Worm (Caenorhabditis elegans) whole organism, L2 larva: ENCODE data around the gene dpy-17.
"Not testable (repeated sequence)": the region's sequence is repeated elsewhere in the genome, so short reads cannot be mapped to it uniquely, and the experiment has no call there.

Experiments used
- C34F6.9 ChIP-seq: fragments of 150-350 bp; optimal IDR thresholded peaks from 2 replicates; lab custom pipeline; 2014; ENCODE audit warnings: missing biosample characterization, missing genetic modification characterization
- F13H6.1 ChIP-seq: sonication (generic microtip); optimal IDR thresholded peaks from 2 replicates; lab custom pipeline; 2016; ENCODE audit warnings: missing genetic modification characterization, missing compliant biosample characterization
- R02D3.7 ChIP-seq: fragments of 150-350 bp; optimal IDR thresholded peaks from 2 replicates; lab custom pipeline; 2014; ENCODE audit warnings: missing biosample characterization, missing genetic modification characterization
- Y55F3AM.14 ChIP-seq: fragments of 200-800 bp; sonication (Bioruptor generic); optimal IDR thresholded peaks from 2 replicates; lab custom pipeline; 2018; ENCODE audit warnings: mild to moderate bottlenecking, missing genetic modification characterization, missing compliant biosample characterization
- ZK546.5 ChIP-seq: sonication (generic microtip); optimal IDR thresholded peaks from 2 replicates; lab custom pipeline; 2017; ENCODE audit warnings: missing biosample characterization, missing genetic modification characterization
- alr-1 ChIP-seq: fragments of 150-350 bp; optimal IDR thresholded peaks from 2 replicates; lab custom pipeline; 2014; ENCODE audit warnings: missing biosample characterization, missing genetic modification characterization
- aly-2 ChIP-seq: fragments of 150-350 bp; optimal IDR thresholded peaks from 2 replicates; lab custom pipeline; 2014; ENCODE audit warnings: missing biosample characterization, missing genetic modification characterization
- ama-1 ChIP-seq: fragments of 150-350 bp; optimal IDR thresholded peaks from 2 replicates; lab custom pipeline; 2018; ENCODE audit warnings: inconsistent platforms
- blmp-1 ChIP-seq: sonication (generic microtip); optimal IDR thresholded peaks from 2 replicates; lab custom pipeline; 2017; ENCODE audit warnings: missing genetic modification characterization, mild to moderate bottlenecking, missing compliant biosample characterization, antibody characterized with exemption, moderate library complexity; ENCODE audit not compliant: insufficient read depth
- crh-2 ChIP-seq: sonication (generic microtip); optimal IDR thresholded peaks from 2 replicates; lab custom pipeline; 2017; ENCODE audit warnings: missing biosample characterization, missing genetic modification characterization
- egl-27 ChIP-seq: sonication (generic microtip); optimal IDR thresholded peaks from 3 replicates; lab custom pipeline; 2017; ENCODE audit warnings: missing biosample characterization, missing genetic modification reagents, missing genetic modification characterization
- gmeb-1 ChIP-seq: fragments of 150-350 bp; optimal IDR thresholded peaks from 2 replicates; lab custom pipeline; 2014; ENCODE audit warnings: missing biosample characterization, missing genetic modification characterization
- lin-11 ChIP-seq: fragments of 150-350 bp; sonication (generic microtip); optimal IDR thresholded peaks from 2 replicates; lab custom pipeline; 2014; ENCODE audit warnings: missing biosample characterization, missing genetic modification characterization, inconsistent platforms, mixed read lengths
- lin-13 ChIP-seq: fragments of 150-350 bp; optimal IDR thresholded peaks from 2 replicates; lab custom pipeline; 2014; ENCODE audit warnings: missing biosample characterization, missing genetic modification reagents, missing genetic modification characterization
- lsy-2 ChIP-seq, 2 experiments: fragments of 150-350 bp in 1 of 2; sonication (generic microtip) in 1 of 2; optimal IDR thresholded peaks; 2 replicates each; lab custom pipeline; 2014 to 2017; ENCODE audit warnings: missing biosample characterization in 2 of 2, missing genetic modification characterization in 2 of 2
- mab-5 ChIP-seq: fragments of 150-350 bp; optimal IDR thresholded peaks from 2 replicates; lab custom pipeline; 2014; ENCODE audit warnings: missing biosample characterization, missing genetic modification characterization
- mbf-1 ChIP-seq: sonication (generic microtip); optimal IDR thresholded peaks from 2 replicates; lab custom pipeline; 2017; ENCODE audit warnings: missing biosample characterization, missing genetic modification characterization
- nhr-10 ChIP-seq: sonication (generic microtip); optimal IDR thresholded peaks from 2 replicates; lab custom pipeline; 2017; ENCODE audit warnings: missing biosample characterization, missing genetic modification characterization
- nhr-12 ChIP-seq: fragments of 150-350 bp; optimal IDR thresholded peaks from 2 replicates; lab custom pipeline; 2014; ENCODE audit warnings: missing biosample characterization, missing genetic modification characterization
- nhr-129 ChIP-seq: fragments of 150-350 bp; optimal IDR thresholded peaks from 2 replicates; lab custom pipeline; 2014; ENCODE audit warnings: missing biosample characterization, missing genetic modification characterization
- nhr-21 ChIP-seq: fragments of 150-350 bp; optimal IDR thresholded peaks from 2 replicates; lab custom pipeline; 2014; ENCODE audit warnings: missing biosample characterization, missing genetic modification characterization
- nhr-237 ChIP-seq: fragments of 150-350 bp; optimal IDR thresholded peaks from 2 replicates; lab custom pipeline; 2014; ENCODE audit warnings: missing biosample characterization, missing genetic modification characterization
- nhr-6 ChIP-seq: fragments of 150-350 bp; optimal IDR thresholded peaks from 2 replicates; lab custom pipeline; 2014; ENCODE audit warnings: missing biosample characterization, missing genetic modification characterization
- nhr-77 ChIP-seq: fragments of 150-350 bp; optimal IDR thresholded peaks from 2 replicates; lab custom pipeline; 2014; ENCODE audit warnings: missing biosample characterization, missing genetic modification characterization
- peb-1 ChIP-seq: fragments of 150-350 bp; optimal IDR thresholded peaks from 2 replicates; lab custom pipeline; 2014; ENCODE audit warnings: missing biosample characterization, missing genetic modification characterization
- skn-1 ChIP-seq: sonication (generic microtip); optimal IDR thresholded peaks from 2 replicates; lab custom pipeline; 2017; ENCODE audit warnings: missing biosample characterization, missing genetic modification characterization
- sma-3 ChIP-seq: sonication (generic microtip); optimal IDR thresholded peaks from 2 replicates; lab custom pipeline; 2016; ENCODE audit warnings: missing genetic modification reagents, missing genetic modification characterization, missing compliant biosample characterization
- sma-9 ChIP-seq, 2 experiments: fragments of 150-350 bp in 1 of 2; sonication (generic microtip) in 1 of 2; optimal IDR thresholded peaks; 2 replicates each; lab custom pipeline; 2014 to 2016; ENCODE audit warnings: missing genetic modification characterization in 2 of 2, mild to moderate bottlenecking in 1 of 2, missing biosample characterization in 1 of 2, missing compliant biosample characterization in 1 of 2, missing genetic modification reagents in 1 of 2, moderate library complexity in 1 of 2
- snpc-4 ChIP-seq: fragments of 150-350 bp; optimal IDR thresholded peaks from 2 replicates; lab custom pipeline; 2014; ENCODE audit warnings: missing biosample characterization, missing genetic modification characterization
- unc-39 ChIP-seq: fragments of 150-350 bp; optimal IDR thresholded peaks from 2 replicates; lab custom pipeline; 2014; ENCODE audit warnings: missing biosample characterization, missing genetic modification characterization
- unc-55 ChIP-seq: fragments of 150-350 bp; sonication (generic microtip); optimal IDR thresholded peaks from 3 replicates; lab custom pipeline; 2014; ENCODE audit warnings: missing biosample characterization, missing genetic modification reagents, missing genetic modification characterization
- ztf-1 ChIP-seq: fragments of 200-800 bp; sonication (Bioruptor generic); conservative IDR thresholded peaks from 2 replicates; pipeline ENCODE4 v1.3.6; 2022; ENCODE audit warnings: missing genetic modification characterization, missing compliant biosample characterization
- ztf-4 ChIP-seq: fragments of 150-350 bp; optimal IDR thresholded peaks from 2 replicates; lab custom pipeline; 2014; ENCODE audit warnings: missing biosample characterization, missing genetic modification characterization

dpy-17 gene

ce11 chrIII:5106893-5107471 is at the start of gene dpy-17:
Gene dpy-17 (plus strand): TSS chrIII:5107330.
- TF ChIP-seq unc-39 (no peak), F13H6.1 (no peak), R02D3.7 (tag; lab: Kevin White, UChicago) (no peak), nhr-10 (tag; lab: Kevin White, UChicago) (no peak), aly-2 (tag; lab: Kevin White, UChicago) (no peak), ztf-1 (GFP tag; lab: Robert Waterston, UW) (no peak), nhr-77 (tag; lab: Kevin White, UChicago) (no peak), peb-1 (tag; lab: Kevin White, UChicago) (no peak), nhr-12 (tag; lab: Kevin White, UChicago) (no peak)

- TF ChIP-seq ztf-1 (GFP tag; lab: Robert Waterston, UW) (no peak), alr-1 (tag; lab: Kevin White, UChicago) (no peak), nhr-21 (no peak), egl-27 (tag; lab: Kevin White, UChicago) (no peak), nhr-237 (tag; lab: Kevin White, UChicago) (no peak)
These were observed 45.3 kb upstream of the dpy-17 start, which contains the start of gene C45G9.10 for ce11 chrIII:5061798-5062197. Gene C45G9.10 (minus strand): TSS chrIII:5061898.

DNA sequence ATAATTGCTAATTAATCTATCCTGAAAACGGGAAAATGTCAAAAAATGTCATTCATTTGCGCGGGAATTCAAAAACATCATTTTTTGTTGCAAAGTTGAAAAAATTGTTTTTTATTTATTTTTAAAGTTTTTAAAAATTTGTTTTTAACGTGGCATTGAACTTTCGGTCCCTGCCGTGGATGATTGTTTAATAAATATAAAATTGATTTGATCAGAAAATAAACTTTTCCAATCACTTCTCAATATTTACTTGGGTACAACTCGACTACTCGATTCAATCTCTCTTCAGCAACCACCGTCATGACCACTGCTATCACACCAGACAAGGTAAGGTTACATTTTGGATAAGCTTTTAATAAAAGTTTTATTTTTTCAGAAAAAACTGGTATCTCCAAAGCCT is 44.7 kb upstream of the dpy-17 start, which contains the start of gene C45G9.4:
C45G9.4 (plus strand) TSS at position 301 of the 400 bp plus-strand sequence.
- not testable (repeated sequence) for TF ChIP-seq nhr-129, mbf-1, aly-2 (tag; lab: Kevin White, UChicago)

ce11 chrIII:5068675-5069233 is 38.4 kb upstream of the dpy-17 start, which contains the start of the genes C45G9.11 and C45G9.2:
Gene C45G9.11 (minus strand): TSS chrIII:5068725.
Gene C45G9.2 (plus strand): TSS chrIII:5069066.
- TF ChIP-seq Y55F3AM.14 (GFP tag; lab: Kevin White, UChicago) = no peak
- TF ChIP-seq lin-13 (GFP tag; lab: Kevin White, UChicago) = peak; percentile 74
- TF ChIP-seq unc-55 = peak; percentile 81
- peak; percentile 42 for TF ChIP-seq snpc-4
- TF ChIP-seq lin-11 (tag; lab: Kevin White, UChicago) = peak; percentile 11
- TF ChIP-seq R02D3.7 (tag; lab: Kevin White, UChicago) = peak; percentile 11
- TF ChIP-seq ZK546.5 (tag; lab: Kevin White, UChicago) = no peak
- TF ChIP-seq mab-5 (tag; lab: Kevin White, UChicago) = peak; percentile 52
- peak; percentile 75 for TF ChIP-seq C34F6.9 (tag; lab: Kevin White, UChicago)
- peak; percentile 73 for TF ChIP-seq F13H6.1
- TF ChIP-seq ztf-4 (tag; lab: Kevin White, UChicago) = peak; percentile 43
- TF ChIP-seq lsy-2 (tag; optimal IDR thresholded peaks at IDR 0.05; lab: Kevin White, UChicago) = peak; percentile 71 to 85
- TF ChIP-seq blmp-1 = no peak
- TF ChIP-seq sma-9 (GFP tag; optimal IDR thresholded peaks at IDR 0.05; lab: Kevin White, UChicago) = peak; percentile 88
- TF ChIP-seq sma-9 (tag; optimal IDR thresholded peaks at IDR 0.05; lab: Kevin White, UChicago) = no peak
- no peak for TF ChIP-seq ama-1 (lab: Kevin White, UChicago)
- no peak for TF ChIP-seq egl-27 (tag; lab: Kevin White, UChicago)
- no peak for TF ChIP-seq skn-1 (tag; lab: Kevin White, UChicago)
- TF ChIP-seq peb-1 (tag; lab: Kevin White, UChicago) = no peak
- peak; percentile 94 for TF ChIP-seq gmeb-1 (tag; lab: Kevin White, UChicago)
- TF ChIP-seq nhr-12 (tag; lab: Kevin White, UChicago) = no peak
- TF ChIP-seq sma-3 (GFP tag; lab: Kevin White, UChicago) = peak; percentile 83
- TF ChIP-seq nhr-129 (tag; lab: Kevin White, UChicago) = peak; percentile 20
- TF ChIP-seq crh-2 (tag; lab: Kevin White, UChicago) = peak; percentile 43
- TF ChIP-seq nhr-6 (tag; lab: Kevin White, UChicago) = peak; percentile 52
